Worm (Caenorhabditis elegans): ENCODE measurements around the gene rbm-34.

The rbm-34 gene

ce11 chrIV:12084587-12084986, 633 bp upstream of the rbm-34 start:
- TF ChIP-seq nhr-85 (tag): no peak
- TF ChIP-seq nhr-20 (tag; optimal IDR thresholded peaks at IDR 0.05): no peak
- TF ChIP-seq unc-30 (tag; optimal IDR thresholded peaks at IDR 0.05): no peak
- TF ChIP-seq unc-130 (tag; optimal IDR thresholded peaks at IDR 0.05): no peak
- TF ChIP-seq sptf-1 (tag; optimal IDR thresholded peaks at IDR 0.05): no peak
- no peak for TF ChIP-seq nhr-84 (tag; optimal IDR thresholded peaks at IDR 0.05)
- no peak for TF ChIP-seq hlh-4 (tag; optimal IDR thresholded peaks at IDR 0.05)
- no peak for TF ChIP-seq nhr-76 (tag; optimal IDR thresholded peaks at IDR 0.05)
- no peak for TF ChIP-seq C16A3.4 (tag; optimal IDR thresholded peaks at IDR 0.05)
- no peak for TF ChIP-seq nhr-12 (tag; optimal IDR thresholded peaks at IDR 0.05)

DNA sequence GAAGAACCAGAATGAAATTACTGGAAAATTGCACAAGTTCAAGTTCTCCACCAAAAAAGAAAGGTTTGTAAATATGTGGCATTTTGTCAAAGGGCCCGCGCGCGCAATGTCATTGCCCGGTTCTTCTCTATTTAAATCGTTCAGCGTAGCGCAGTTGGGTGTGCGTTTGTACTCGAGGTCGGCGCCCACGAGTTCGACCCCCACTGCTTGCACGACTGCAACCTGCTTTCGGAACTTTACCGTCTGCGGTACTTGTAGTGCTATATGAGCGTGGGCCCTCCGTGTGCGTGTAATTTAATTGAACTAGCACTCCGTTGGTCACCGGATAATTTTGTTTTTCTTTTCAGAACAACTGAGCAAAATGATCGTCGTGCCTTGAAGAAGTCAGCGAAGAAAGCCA, 1.3 kb downstream of the rbm-34 start:
- peak; percentile 36 for TF ChIP-seq ceh-8 (GFP tag; optimal IDR thresholded peaks at IDR 0.05)
- no peak for TF ChIP-seq sup-37 (GFP tag; optimal IDR thresholded peaks at IDR 0.05)
- TF ChIP-seq elt-2 (tag; optimal IDR thresholded peaks at IDR 0.05): peak; percentile 13
- peak; percentile 69 for TF ChIP-seq swsn-7 (tag; optimal IDR thresholded peaks at IDR 0.05)
- TF ChIP-seq dpl-1 (GFP tag; optimal IDR thresholded peaks at IDR 0.05): peak; percentile 41 to 51 (median 42)
- 0 out of 2 replicates have a peak, but pooled peaks have one; percentile 32 for TF ChIP-seq unc-98 (GFP tag; IDR thresholded peaks at IDR 0.05)
- TF ChIP-seq C34B4.2 (tag; optimal IDR thresholded peaks at IDR 0.05): no peak
- TF ChIP-seq nhr-77 (tag; optimal IDR thresholded peaks at IDR 0.05): peak; percentile 71
- no peak for TF ChIP-seq zip-4 (GFP tag; optimal IDR thresholded peaks at IDR 0.05)
- peak; percentile 67 for TF ChIP-seq nhr-85 (tag)
- peak; percentile 34 for TF ChIP-seq lir-3 (tag; optimal IDR thresholded peaks at IDR 0.05; ENCODE audit: poor library complexity)
- TF ChIP-seq vab-15 (tag; optimal IDR thresholded peaks at IDR 0.05): no peak
- TF ChIP-seq unc-130 (tag; optimal IDR thresholded peaks at IDR 0.05): peak; percentile 42
- TF ChIP-seq efl-1 (optimal IDR thresholded peaks at IDR 0.05): peak; percentile 48 to 57
- peak; percentile 28 to 95 for TF ChIP-seq efl-1 (GFP tag; optimal IDR thresholded peaks at IDR 0.05 in 1 of 2)
- TF ChIP-seq lin-35 (GFP tag; optimal IDR thresholded peaks at IDR 0.05): peak; percentile 53 to 83
- peak; percentile 56 to 59 for TF ChIP-seq lsy-2 (tag; optimal IDR thresholded peaks at IDR 0.05)
- TF ChIP-seq nhr-47 (tag; optimal IDR thresholded peaks at IDR 0.05): peak; percentile 78
- peak; percentile 69 for TF ChIP-seq nhr-19 (GFP tag; conservative IDR thresholded peaks at IDR 0.05)
- peak; percentile 26 for TF ChIP-seq fkh-10 (GFP tag; optimal IDR thresholded peaks at IDR 0.05)
- TF ChIP-seq skn-1 (tag; optimal IDR thresholded peaks at IDR 0.05): peak; percentile 52
- no peak for TF ChIP-seq hlh-17 (GFP tag; optimal IDR thresholded peaks at IDR 0.05; ENCODE audit: borderline replicate concordance)
- TF ChIP-seq C16A3.4 (tag; optimal IDR thresholded peaks at IDR 0.05): peak; percentile 73
- TF ChIP-seq aly-2 (tag; optimal IDR thresholded peaks at IDR 0.05): no peak
- no peak for TF ChIP-seq hlh-4 (tag; optimal IDR thresholded peaks at IDR 0.05)
- no peak for TF ChIP-seq hpl-2 (GFP tag; optimal IDR thresholded peaks at IDR 0.05)
- peak; percentile 86 for TF ChIP-seq rnt-1 (tag; optimal IDR thresholded peaks at IDR 0.05)
- TF ChIP-seq nhr-90 (tag; optimal IDR thresholded peaks at IDR 0.05; ENCODE audit: poor library complexity): peak; percentile 85
- TF ChIP-seq F16B12.6 (tag; optimal IDR thresholded peaks at IDR 0.05): peak; percentile 33
- TF ChIP-seq lin-14 (GFP tag; optimal IDR thresholded peaks at IDR 0.05): peak; percentile 63
- peak; percentile 55 for TF ChIP-seq tbx-2 (tag; optimal IDR thresholded peaks at IDR 0.05)
- TF ChIP-seq mdl-1 (tag; optimal IDR thresholded peaks at IDR 0.05): peak in 1 of 2 experiments; percentile 65
- no peak for TF ChIP-seq isw-1 (GFP tag; IDR thresholded peaks at IDR 0.05)
- peak; percentile 28 for TF ChIP-seq unc-86 (tag; optimal IDR thresholded peaks at IDR 0.05)
- peak; percentile 62 for TF ChIP-seq ztf-4 (tag; optimal IDR thresholded peaks at IDR 0.05)
- peak; percentile 38 for TF ChIP-seq nhr-76 (tag; optimal IDR thresholded peaks at IDR 0.05)
- TF ChIP-seq lin-39 (tag; optimal IDR thresholded peaks at IDR 0.05): no peak
- TF ChIP-seq nhr-20 (tag; optimal IDR thresholded peaks at IDR 0.05): peak; percentile 78
- TF ChIP-seq nhr-28 (tag; optimal IDR thresholded peaks at IDR 0.05): no peak
- peak in 4 of 6 experiments; percentile 41 to 59 (median 48) for TF ChIP-seq elt-3 (tag; optimal IDR thresholded peaks at IDR 0.05)
- TF ChIP-seq nhr-71 (tag; optimal IDR thresholded peaks at IDR 0.05): peak; percentile 77
- peak; percentile 54 for TF ChIP-seq xbp-1 (tag; optimal IDR thresholded peaks at IDR 0.05)
- peak; percentile 65 for TF ChIP-seq dsc-1 (tag; optimal IDR thresholded peaks at IDR 0.05)
- no peak for TF ChIP-seq pag-3 (tag; optimal IDR thresholded peaks at IDR 0.05; ENCODE audit: borderline replicate concordance, insufficient read depth)
- TF ChIP-seq lin-15B (tag; optimal IDR thresholded peaks at IDR 0.05): peak; percentile 32
- TF ChIP-seq lin-13 (GFP tag; optimal IDR thresholded peaks at IDR 0.05): peak; percentile 60

Measured in whole organism, L1 larva.